Worm (Caenorhabditis elegans) whole organism, early embryonic: ENCODE measurements around the gene spig-10.

Source experiments
- B0310.2 ChIP-seq: sonication (generic microtip); optimal IDR thresholded peaks from 2 replicates; lab custom pipeline; 2016; ENCODE audit warnings: mild to moderate bottlenecking, missing genetic modification characterization, missing compliant biosample characterization
- F13C5.2 ChIP-seq: sonication (generic microtip); optimal IDR thresholded peaks from 2 replicates; lab custom pipeline; 2017; ENCODE audit warnings: mild to moderate bottlenecking, missing genetic modification characterization, inconsistent platforms, missing compliant biosample characterization
- ama-1 ChIP-seq: fragments of 150-350 bp; optimal IDR thresholded peaks from 2 replicates; lab custom pipeline; 2014
- ceh-36 ChIP-seq: sonication (generic microtip); optimal IDR thresholded peaks from 2 replicates; lab custom pipeline; 2016; ENCODE audit warnings: missing genetic modification characterization, inconsistent platforms, missing compliant biosample characterization
- ets-7 ChIP-seq: sonication (generic microtip); optimal IDR thresholded peaks from 2 replicates; lab custom pipeline; 2016; ENCODE audit warnings: missing genotype, missing genetic modification characterization, missing compliant biosample characterization
- flt-1 ChIP-seq: fragments of 200-800 bp; sonication (Bioruptor generic); IDR thresholded peaks from 2 replicates; pipeline ENCODE4 v1.3.6; 2022; ENCODE audit warnings: missing genetic modification characterization, missing compliant biosample characterization
- scrt-1 ChIP-seq: fragments of 200-800 bp; sonication (Bioruptor generic); IDR thresholded peaks from 2 replicates; pipeline ENCODE4 v1.3.6; 2022; ENCODE audit warnings: missing genetic modification characterization, missing compliant biosample characterization
- tbx-11 ChIP-seq: fragments of 200-800 bp; sonication (Bioruptor generic); IDR thresholded peaks from 2 replicates; pipeline ENCODE4 v1.3.6; 2022; ENCODE audit warnings: missing genetic modification characterization, missing compliant biosample characterization
- tbx-37 ChIP-seq: fragments of 200-800 bp; sonication (Bioruptor generic); conservative IDR thresholded peaks from 2 replicates; pipeline ENCODE4 v1.3.6; 2022; ENCODE audit warnings: missing genetic modification reagents, missing genetic modification characterization, missing compliant biosample characterization

ce11 chrV:6979019-6979418, 27.0 kb upstream of the spig-10 start, which contains the start of gene sre-12:
- no peak for TF ChIP-seq ets-7 (tag; lab: Kevin White, UChicago)
- no peak for TF ChIP-seq scrt-1 (GFP tag; lab: Robert Waterston, UW)
- TF ChIP-seq ceh-36 (tag; lab: Kevin White, UChicago), result no peak
- TF ChIP-seq ama-1 (lab: Kevin White, UChicago), result no peak
- no peak for TF ChIP-seq B0310.2
- no peak for TF ChIP-seq tbx-37 (GFP tag; lab: Robert Waterston, UW)
- no peak for TF ChIP-seq tbx-11 (GFP tag; lab: Robert Waterston, UW)
- TF ChIP-seq flt-1 (GFP tag; lab: Robert Waterston, UW), result no peak
- TF ChIP-seq F13C5.2 (tag; lab: Kevin White, UChicago), result no peak
